Worm (Caenorhabditis elegans) whole organism, L1 larva: ENCODE data around the gene M163.21.

Experiments used
- C04F5.9 ChIP-seq: sonication (generic microtip); optimal IDR thresholded peaks from 2 replicates; lab custom pipeline; 2016; ENCODE audit warnings: missing genetic modification characterization, missing compliant biosample characterization
- C34B4.2 ChIP-seq: sonication (generic microtip); optimal IDR thresholded peaks from 2 replicates; lab custom pipeline; 2017; ENCODE audit warnings: mild to moderate bottlenecking, missing genetic modification characterization, missing compliant biosample characterization
- blmp-1 ChIP-seq: fragments of 150-350 bp; optimal IDR thresholded peaks from 2 replicates; lab custom pipeline; 2014; ENCODE audit warnings: missing biosample characterization, missing genetic modification characterization
- ceh-63 ChIP-seq: fragments of 200-800 bp; sonication (Bioruptor generic); optimal IDR thresholded peaks from 2 replicates; lab custom pipeline; 2018; ENCODE audit warnings: mild to moderate bottlenecking, missing genetic modification characterization, missing compliant biosample characterization
- ceh-90 ChIP-seq: sonication (generic microtip); optimal IDR thresholded peaks from 2 replicates; lab custom pipeline; 2016; ENCODE audit warnings: missing genetic modification characterization, missing compliant biosample characterization
- dsc-1 ChIP-seq: sonication (generic microtip); optimal IDR thresholded peaks from 2 replicates; lab custom pipeline; 2016; ENCODE audit warnings: mild to moderate bottlenecking, missing genetic modification characterization, missing compliant biosample characterization
- efl-1 ChIP-seq, 4 experiments: fragments of 150-350 bp; optimal IDR thresholded peaks in 3 of 4; peaks in 1 of 4; 1 replicate in 1 of 4; 2 replicates in 3 of 4; lab custom pipeline; 2014; ENCODE audit warnings: missing biosample characterization in 2 of 4, missing genetic modification characterization in 2 of 4, missing genetic modification reagents in 2 of 4
- egl-13 ChIP-seq: sonication (generic microtip); optimal IDR thresholded peaks from 2 replicates; lab custom pipeline; 2016; ENCODE audit warnings: missing genotype, missing genetic modification reagents, missing genetic modification characterization, missing compliant biosample characterization
- egl-27 ChIP-seq, 2 experiments: fragments of 150-350 bp in 1 of 2; sonication (generic microtip); optimal IDR thresholded peaks; 3 replicates each; lab custom pipeline; 2017 to 2018; ENCODE audit warnings: missing biosample characterization in 2 of 2, missing genetic modification characterization in 2 of 2, missing genetic modification reagents in 2 of 2
- elt-2 ChIP-seq: sonication (generic microtip); optimal IDR thresholded peaks from 2 replicates; lab custom pipeline; 2016; ENCODE audit warnings: missing genetic modification characterization, mild to moderate bottlenecking, inconsistent platforms, missing compliant biosample characterization, missing genetic modification reagents
- elt-3 ChIP-seq, 6 experiments: fragments of 150-350 bp in 1 of 6; sonication (generic microtip); optimal IDR thresholded peaks; 2 replicates each; lab custom pipeline; 2017 to 2018; ENCODE audit warnings: missing biosample characterization in 6 of 6, missing genetic modification characterization in 6 of 6, inconsistent platforms in 1 of 6
- fos-1 ChIP-seq: fragments of 150-350 bp; optimal IDR thresholded peaks from 2 replicates; lab custom pipeline; 2014; ENCODE audit warnings: missing biosample characterization, missing genetic modification characterization
- grh-1 ChIP-seq: fragments of 200-800 bp; sonication (Bioruptor generic); IDR thresholded peaks from 2 replicates; pipeline ENCODE4 v1.3.6; 2022; ENCODE audit warnings: missing genetic modification reagents, missing genetic modification characterization, missing compliant biosample characterization
- hlh-17 ChIP-seq: fragments of 200-800 bp; sonication (Bioruptor generic); optimal IDR thresholded peaks from 2 replicates; lab custom pipeline; 2018; ENCODE audit warnings: missing genetic modification characterization, mild to moderate bottlenecking, missing compliant biosample characterization, moderate library complexity, borderline replicate concordance
- lin-13 ChIP-seq: fragments of 150-350 bp; optimal IDR thresholded peaks from 2 replicates; lab custom pipeline; 2014; ENCODE audit warnings: missing biosample characterization, missing genetic modification reagents, missing genetic modification characterization
- lin-14 ChIP-seq: fragments of 200-800 bp; sonication (Bioruptor generic); optimal IDR thresholded peaks from 2 replicates; lab custom pipeline; 2018; ENCODE audit warnings: mild to moderate bottlenecking, missing genetic modification characterization, moderate library complexity, missing compliant biosample characterization
- lin-15B ChIP-seq: fragments of 150-350 bp; sonication (generic microtip); optimal IDR thresholded peaks from 3 replicates; lab custom pipeline; 2014; ENCODE audit warnings: missing biosample characterization, missing genetic modification characterization
- lin-35 ChIP-seq, 2 experiments: fragments of 150-350 bp; optimal IDR thresholded peaks; 2 replicates each; lab custom pipeline; 2014; ENCODE audit warnings: missing biosample characterization in 2 of 2, missing genetic modification characterization in 2 of 2, missing genetic modification reagents in 2 of 2
- lin-39 ChIP-seq: fragments of 150-350 bp; optimal IDR thresholded peaks from 2 replicates; lab custom pipeline; 2014; ENCODE audit warnings: missing biosample characterization, missing genetic modification reagents, missing genetic modification characterization
- lsy-2 ChIP-seq, 2 experiments: fragments of 150-350 bp; optimal IDR thresholded peaks; 2 replicates each; lab custom pipeline; 2014; ENCODE audit warnings: missing biosample characterization in 2 of 2, missing genetic modification characterization in 2 of 2
- mep-1 ChIP-seq: fragments of 150-350 bp; optimal IDR thresholded peaks from 2 replicates; lab custom pipeline; 2014; ENCODE audit warnings: missing biosample characterization, missing genetic modification characterization
- nhr-11 ChIP-seq: fragments of 150-350 bp; optimal IDR thresholded peaks from 2 replicates; lab custom pipeline; 2014; ENCODE audit warnings: missing biosample characterization, missing genetic modification characterization
- nhr-12 ChIP-seq: sonication (generic microtip); optimal IDR thresholded peaks from 2 replicates; lab custom pipeline; 2017; ENCODE audit warnings: missing biosample characterization, missing genetic modification characterization
- nhr-19 ChIP-seq: fragments of 200-800 bp; sonication (Bioruptor generic); conservative IDR thresholded peaks from 2 replicates; pipeline ENCODE4 v1.3.6; 2022; ENCODE audit warnings: missing genetic modification characterization, missing compliant biosample characterization
- nhr-20 ChIP-seq: sonication (generic microtip); optimal IDR thresholded peaks from 2 replicates; lab custom pipeline; 2016; ENCODE audit warnings: mild to moderate bottlenecking, missing genetic modification characterization, missing compliant biosample characterization
- nhr-28 ChIP-seq: fragments of 150-350 bp; optimal IDR thresholded peaks from 2 replicates; lab custom pipeline; 2014; ENCODE audit warnings: missing biosample characterization, missing genetic modification characterization
- nhr-85 ChIP-seq: sonication (generic microtip); peaks from one replicate; lab custom pipeline; 2016; ENCODE audit warnings: missing genetic modification characterization, inconsistent platforms, missing compliant biosample characterization
- pax-3 ChIP-seq: fragments of 200-800 bp; sonication (Bioruptor generic); optimal IDR thresholded peaks from 2 replicates; lab custom pipeline; 2018; ENCODE audit warnings: mild to moderate bottlenecking, missing genetic modification characterization, moderate library complexity, missing compliant biosample characterization
- snpc-4 ChIP-seq: fragments of 150-350 bp; optimal IDR thresholded peaks from 2 replicates; lab custom pipeline; 2014; ENCODE audit warnings: missing biosample characterization, missing genetic modification characterization
- snu-23 ChIP-seq: sonication (generic microtip); optimal IDR thresholded peaks from 2 replicates; lab custom pipeline; 2016; ENCODE audit warnings: missing genetic modification characterization, missing compliant biosample characterization
- sup-37 ChIP-seq: fragments of 200-800 bp; sonication (Bioruptor generic); optimal IDR thresholded peaks from 2 replicates; lab custom pipeline; 2018; ENCODE audit warnings: mild to moderate bottlenecking, missing genetic modification characterization, missing compliant biosample characterization
- swsn-7 ChIP-seq: sonication (generic microtip); optimal IDR thresholded peaks from 2 replicates; lab custom pipeline; 2016; ENCODE audit warnings: missing genetic modification characterization, missing compliant biosample characterization
- tbx-2 ChIP-seq: sonication (generic microtip); optimal IDR thresholded peaks from 2 replicates; lab custom pipeline; 2016; ENCODE audit warnings: missing genetic modification characterization, missing compliant biosample characterization
- tlp-1 ChIP-seq: fragments of 150-350 bp; optimal IDR thresholded peaks from 2 replicates; lab custom pipeline; 2014; ENCODE audit warnings: missing biosample characterization, missing genetic modification characterization
- vab-15 ChIP-seq: sonication (generic microtip); optimal IDR thresholded peaks from 2 replicates; lab custom pipeline; 2017; ENCODE audit warnings: missing genotype, mild to moderate bottlenecking, missing genetic modification characterization, missing compliant biosample characterization

The M163.21 gene

DNA sequence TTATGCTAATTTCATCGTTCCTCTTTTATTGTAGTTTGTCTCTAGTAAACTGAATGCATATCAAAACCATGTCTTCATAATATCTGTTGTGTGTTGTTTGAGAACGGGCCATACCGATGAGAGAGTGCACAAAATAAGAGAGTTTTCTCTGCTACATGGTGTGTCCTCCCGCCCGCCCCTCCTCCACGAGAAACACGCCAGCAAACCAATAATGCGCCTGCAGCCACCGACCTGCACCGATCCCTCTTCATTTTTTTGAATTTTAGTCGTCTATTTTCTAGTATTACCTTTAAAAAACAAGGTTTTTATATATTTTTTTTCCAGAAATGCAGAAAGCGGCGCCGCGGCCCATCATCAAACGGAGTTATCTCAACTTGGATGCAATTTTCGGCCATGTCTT is 13.6 kb downstream of the M163.21 start, which contains the start of gene gfi-3 (continued):
- peak; percentile 93 for TF ChIP-seq swsn-7 (tag; lab: Kevin White, UChicago)
- no peak for TF ChIP-seq ceh-90 (tag; lab: Kevin White, UChicago)
- no peak for TF ChIP-seq nhr-28 (tag; lab: Kevin White, UChicago)
- TF ChIP-seq nhr-11 (tag; lab: Kevin White, UChicago), result peak; percentile 15
- no peak for TF ChIP-seq egl-13
- peak in 3 of 6 experiments; percentile 7 to 74 (median 43) for TF ChIP-seq elt-3 (tag; optimal IDR thresholded peaks at IDR 0.05; lab: Kevin White, UChicago)
- no peak for TF ChIP-seq ceh-63 (GFP tag; lab: Kevin White, UChicago)
- peak; percentile 94 for TF ChIP-seq lin-14 (GFP tag; lab: Kevin White, UChicago)
- peak; percentile 79 to 86 for TF ChIP-seq lsy-2 (tag; optimal IDR thresholded peaks at IDR 0.05; lab: Kevin White, UChicago)
- peak; percentile 43 for TF ChIP-seq lin-15B (tag; lab: Kevin White, UChicago)
- TF ChIP-seq lin-39 (tag; lab: Kevin White, UChicago), result peak; percentile 85
- TF ChIP-seq hlh-17 (GFP tag; lab: Kevin White, UChicago), result no peak
- TF ChIP-seq fos-1 (tag; lab: Kevin White, UChicago), result peak; percentile 55
- TF ChIP-seq elt-2 (tag; lab: Kevin White, UChicago), result peak; percentile 45
- TF ChIP-seq dsc-1 (tag; lab: Kevin White, UChicago), result peak; percentile 83
- TF ChIP-seq C04F5.9 (tag; lab: Kevin White, UChicago), result no peak
- no peak for TF ChIP-seq tlp-1
- TF ChIP-seq lin-35 (GFP tag; optimal IDR thresholded peaks at IDR 0.05; lab: Kevin White, UChicago), result peak; percentile 72 to 86
- TF ChIP-seq efl-1 (optimal IDR thresholded peaks at IDR 0.05; lab: Kevin White, UChicago), result peak; percentile 66 to 74
- peak; percentile 58 to 97 for TF ChIP-seq efl-1 (GFP tag; optimal IDR thresholded peaks at IDR 0.05 in 1 of 2; lab: Kevin White, UChicago)
- TF ChIP-seq C34B4.2 (tag; lab: Kevin White, UChicago), result no peak
- TF ChIP-seq egl-27 (tag; optimal IDR thresholded peaks at IDR 0.05; lab: Kevin White, UChicago), result no peak
- peak; percentile 90 for TF ChIP-seq nhr-19 (GFP tag; lab: Robert Waterston, UW)
- TF ChIP-seq snu-23 (GFP tag; lab: Kevin White, UChicago), result peak; percentile 88
- peak; percentile 57 for TF ChIP-seq sup-37
- TF ChIP-seq pax-3 (tag; lab: Kevin White, UChicago), result peak; percentile 49
- TF ChIP-seq lin-13, result peak; percentile 85
- TF ChIP-seq nhr-20 (tag; lab: Kevin White, UChicago), result peak; percentile 91
- TF ChIP-seq tbx-2 (tag; lab: Kevin White, UChicago), result peak; percentile 89
- no peak for TF ChIP-seq nhr-12 (tag; lab: Kevin White, UChicago)
- TF ChIP-seq vab-15, result no peak

DNA sequence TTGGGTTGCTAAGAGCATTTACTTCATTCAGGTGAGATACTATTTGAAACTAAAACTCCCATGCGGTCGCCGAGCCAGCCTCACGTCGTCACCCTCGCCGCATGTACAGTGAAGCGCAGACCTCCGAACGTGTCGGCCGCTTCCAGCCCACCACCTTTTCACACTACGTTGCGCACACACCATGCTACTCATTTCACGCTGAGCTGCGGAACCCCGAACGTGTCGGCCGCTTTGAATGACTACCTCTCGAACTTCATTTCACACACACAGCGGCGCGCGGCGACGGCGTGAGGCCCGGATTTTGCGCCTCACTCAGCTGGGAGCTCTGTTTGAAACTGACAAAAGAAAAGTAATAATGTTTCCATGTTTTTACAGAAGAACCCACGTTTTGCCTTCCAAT is 15.0 kb downstream of the M163.21 start:
- TF ChIP-seq snpc-4 (tag; lab: Kevin White, UChicago) (peak; percentile 77), tlp-1 (no peak)
- TF ChIP-seq, all 84 proteins: peak for 1

DNA sequence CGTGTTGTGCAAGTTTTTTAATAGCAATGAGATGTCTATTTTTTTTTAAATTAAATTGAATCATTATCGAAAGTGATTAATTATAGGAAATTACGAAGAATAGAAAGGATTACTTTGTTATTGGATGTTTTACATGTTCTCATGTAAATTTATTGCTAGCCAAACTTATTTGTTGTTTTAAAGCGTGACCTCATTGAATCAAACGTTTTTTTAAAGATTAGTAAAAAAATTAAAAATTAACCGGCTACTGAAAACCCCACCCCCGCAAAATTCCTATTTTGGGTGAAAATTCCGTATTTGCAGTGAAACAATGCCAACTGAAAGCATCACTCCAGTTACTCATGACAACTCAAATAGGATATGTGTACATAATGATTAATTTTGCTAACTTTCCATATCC is 18.2 kb downstream of the M163.21 start, which contains the start of gene M163.8:
Gene M163.8, plus strand, starts transcription at position 301 of the 400 bp plus-strand sequence.
- TF ChIP-seq grh-1 (GFP tag; lab: Robert Waterston, UW), result no peak
- TF ChIP-seq mep-1 (tag; lab: Kevin White, UChicago), result no peak
- TF ChIP-seq nhr-85 (tag; lab: Kevin White, UChicago), result peak; percentile 21

DNA sequence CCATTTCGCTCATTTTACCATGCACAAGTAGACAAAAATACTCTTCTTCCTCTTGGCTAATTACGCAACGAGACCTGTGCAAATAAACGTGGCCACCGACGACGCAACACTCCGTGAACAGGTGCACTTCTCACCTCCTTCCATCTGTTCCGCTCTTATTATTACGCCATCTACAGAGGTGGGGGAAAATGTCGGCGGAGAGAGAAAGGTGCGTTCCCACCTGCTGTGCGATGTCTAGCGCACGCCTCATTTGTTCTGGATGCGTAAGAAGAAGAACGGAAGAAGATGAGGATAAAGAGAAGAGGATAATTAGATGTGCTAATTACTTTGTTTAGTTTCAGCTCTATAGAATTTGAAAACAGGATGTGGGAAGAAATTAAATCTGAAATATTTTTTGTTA is 19.9 kb downstream of the M163.21 start:
- TF ChIP-seq blmp-1 (tag; lab: Kevin White, UChicago), result peak; percentile 16
- TF ChIP-seq ceh-90 (tag; lab: Kevin White, UChicago), result no peak
